Fruit fly (Drosophila melanogaster) whole organism: ENCODE results near the gene CG5167.

ENCODE experiments used
- Dll ChIP-seq: fragments of >200 bp; optimal IDR thresholded peaks from 2 replicates; lab custom pipeline; 2017
- EcR ChIP-seq, 2 experiments: fragments of >200 bp; optimal IDR thresholded peaks; 2 replicates each; lab custom pipeline; 2017; ENCODE audit warnings: missing biosample characterization in 2 of 2, missing genetic modification characterization in 2 of 2, missing genetic modification reagents in 2 of 2

dm6 chr3R:12373800-12374199 lies 32.5 kb upstream of the CG5167 start, which contains the start of gene GstD4:
- TF ChIP-seq EcR (GFP tag; optimal IDR thresholded peaks at IDR 0.05; lab: Kevin White, UChicago) (no peak), Dll (lab: Kevin White, UChicago) (no peak)
